Worm (Caenorhabditis elegans) whole organism, L4 larva: ENCODE data around the gene Y41C4A.32.
A peak's percentile ranks its signal among the peaks of the same experiment; 100 is the strongest.

Experiments
- D1046.2 ChIP-seq: fragments of 200-800 bp; sonication (Bioruptor generic); IDR thresholded peaks from 2 replicates; pipeline ENCODE4 v1.3.6; 2022; ENCODE audit warnings: missing genetic modification characterization, missing compliant biosample characterization
- F26F4.8 ChIP-seq: fragments of 200-800 bp; sonication (Bioruptor generic); conservative IDR thresholded peaks from 2 replicates; pipeline ENCODE4 v1.3.6; 2022; ENCODE audit warnings: missing genetic modification characterization, missing compliant biosample characterization
- F37D6.2 ChIP-seq: sonication (generic microtip); optimal IDR thresholded peaks from 2 replicates; lab custom pipeline; 2016; ENCODE audit warnings: mild to moderate bottlenecking, missing genetic modification characterization, missing compliant biosample characterization
- R02D3.7 ChIP-seq: fragments of 150-350 bp; sonication (generic microtip); optimal IDR thresholded peaks from 3 replicates; lab custom pipeline; 2014; ENCODE audit warnings: missing biosample characterization, missing genetic modification characterization
- Y75B8A.6 ChIP-seq: fragments of 200-800 bp; sonication (Bioruptor generic); IDR thresholded peaks from 2 replicates; pipeline ENCODE4 v1.3.6; 2022; ENCODE audit warnings: missing genetic modification reagents, missing genetic modification characterization, missing compliant biosample characterization
- ZK337.2 ChIP-seq: fragments of 200-800 bp; sonication (Bioruptor generic); IDR thresholded peaks from 2 replicates; pipeline ENCODE4 v1.3.6; 2022; ENCODE audit warnings: missing genetic modification reagents, missing genetic modification characterization, missing compliant biosample characterization
- aha-1 ChIP-seq: fragments of 150-350 bp; peaks from one replicate; lab custom pipeline; 2014; ENCODE audit warnings: missing biosample characterization, missing genetic modification characterization
- ama-1 ChIP-seq: fragments of 150-350 bp; optimal IDR thresholded peaks from 2 replicates; lab custom pipeline; 2014; ENCODE audit warnings: inconsistent platforms, mixed read lengths
- arid-1 ChIP-seq: fragments of 200-800 bp; sonication (Bioruptor generic); conservative IDR thresholded peaks from 2 replicates; pipeline ENCODE4 v1.3.6; 2022; ENCODE audit warnings: missing genetic modification reagents, missing genetic modification characterization, missing compliant biosample characterization
- ceh-20 ChIP-seq: fragments of 200-800 bp; sonication (Bioruptor generic); IDR thresholded peaks from 2 replicates; pipeline ENCODE4 v1.3.6; 2022; ENCODE audit warnings: missing genetic modification reagents, missing genetic modification characterization, missing compliant biosample characterization
- ceh-28 ChIP-seq: fragments of 150-350 bp; optimal IDR thresholded peaks from 2 replicates; lab custom pipeline; 2014; ENCODE audit warnings: missing biosample characterization, missing genetic modification reagents, missing genetic modification characterization
- ceh-82 ChIP-seq: sonication (generic microtip); optimal IDR thresholded peaks from 2 replicates; lab custom pipeline; 2017; ENCODE audit warnings: missing biosample characterization, missing genetic modification characterization
- ctbp-1 ChIP-seq: fragments of 200-800 bp; sonication (Bioruptor generic); IDR thresholded peaks from 2 replicates; pipeline ENCODE4 v1.3.6; 2022; ENCODE audit warnings: missing genetic modification reagents, missing genetic modification characterization, missing compliant biosample characterization
- daf-19 ChIP-seq: fragments of 200-800 bp; sonication (Bioruptor generic); conservative IDR thresholded peaks from 2 replicates; pipeline ENCODE4 v1.3.6; 2022; ENCODE audit warnings: missing genetic modification characterization, missing compliant biosample characterization
- dve-1 ChIP-seq: sonication (generic microtip); optimal IDR thresholded peaks from 2 replicates; lab custom pipeline; 2017; ENCODE audit warnings: antibody characterized with exemption, mild to moderate bottlenecking, missing genetic modification characterization, missing compliant biosample characterization; ENCODE audit not compliant: insufficient read depth
- egl-43 ChIP-seq: fragments of 200-800 bp; sonication (Bioruptor generic); IDR thresholded peaks from 2 replicates; pipeline ENCODE4 v1.3.6; 2022; ENCODE audit warnings: missing genetic modification reagents, missing genetic modification characterization, missing compliant biosample characterization
- fkh-10 ChIP-seq: fragments of 150-350 bp; optimal IDR thresholded peaks from 2 replicates; lab custom pipeline; 2014; ENCODE audit warnings: missing biosample characterization, missing genetic modification reagents, missing genetic modification characterization
- hif-1 ChIP-seq, 2 experiments: sonication (generic microtip); optimal IDR thresholded peaks; 2 replicates each; lab custom pipeline; 2016 to 2017; ENCODE audit warnings: missing compliant biosample characterization in 2 of 2, missing genetic modification characterization in 2 of 2, missing genetic modification reagents in 2 of 2, missing genotype in 2 of 2, mild to moderate bottlenecking in 1 of 2
- hlh-11 ChIP-seq: fragments of 200-800 bp; sonication (Bioruptor generic); optimal IDR thresholded peaks from 2 replicates; lab custom pipeline; 2018; ENCODE audit warnings: mild to moderate bottlenecking, missing genetic modification characterization, missing compliant biosample characterization
- hlh-30 ChIP-seq: sonication (generic microtip); optimal IDR thresholded peaks from 2 replicates; lab custom pipeline; 2017; ENCODE audit warnings: antibody characterized with exemption, mild to moderate bottlenecking, missing genetic modification characterization, missing compliant biosample characterization; ENCODE audit not compliant: insufficient read depth
- hmg-1.1 ChIP-seq: fragments of 200-800 bp; sonication (Bioruptor generic); IDR thresholded peaks from 2 replicates; pipeline ENCODE4 v1.3.6; 2022; ENCODE audit warnings: missing genetic modification reagents, missing genetic modification characterization, missing compliant biosample characterization
- lin-29 ChIP-seq: fragments of 200-800 bp; sonication (Bioruptor generic); IDR thresholded peaks from 2 replicates; pipeline ENCODE4 v1.3.6; 2022; ENCODE audit warnings: missing genetic modification reagents, missing genetic modification characterization, missing compliant biosample characterization
- lin-38 ChIP-seq: fragments of 200-800 bp; sonication (Bioruptor generic); IDR thresholded peaks from 2 replicates; pipeline ENCODE4 v1.3.6; 2022; ENCODE audit warnings: missing genetic modification reagents, missing genetic modification characterization, missing compliant biosample characterization
- lin-39 ChIP-seq: fragments of 150-350 bp; optimal IDR thresholded peaks from 2 replicates; lab custom pipeline; 2014; ENCODE audit warnings: missing biosample characterization, missing genetic modification reagents, missing genetic modification characterization
- lsy-2 ChIP-seq, 2 experiments: fragments of 150-350 bp in 1 of 2; sonication (generic microtip) in 1 of 2; optimal IDR thresholded peaks; 2 replicates each; lab custom pipeline; 2014 to 2017; ENCODE audit warnings: missing biosample characterization in 2 of 2, missing genetic modification characterization in 2 of 2
- mdt-29 ChIP-seq: fragments of 200-800 bp; sonication (Bioruptor generic); IDR thresholded peaks from 2 replicates; pipeline ENCODE4 v1.3.6; 2022; ENCODE audit warnings: missing genetic modification reagents, missing genetic modification characterization, missing compliant biosample characterization
- mep-1 ChIP-seq: fragments of 150-350 bp; sonication (generic microtip); optimal IDR thresholded peaks from 3 replicates; lab custom pipeline; 2014; ENCODE audit warnings: missing biosample characterization, missing genetic modification characterization
- nhr-102 ChIP-seq: sonication (generic microtip); optimal IDR thresholded peaks from 2 replicates; lab custom pipeline; 2016; ENCODE audit warnings: mild to moderate bottlenecking, missing genetic modification characterization, moderate library complexity, missing compliant biosample characterization
- nhr-111 ChIP-seq: fragments of 200-800 bp; sonication (Bioruptor generic); optimal IDR thresholded peaks from 2 replicates; lab custom pipeline; 2018; ENCODE audit warnings: mild to moderate bottlenecking, missing genetic modification characterization, missing compliant biosample characterization
- nhr-237 ChIP-seq: sonication (generic microtip); optimal IDR thresholded peaks from 2 replicates; lab custom pipeline; 2017; ENCODE audit warnings: missing biosample characterization, missing genetic modification characterization
- nhr-28 ChIP-seq: fragments of 150-350 bp; optimal IDR thresholded peaks from 2 replicates; lab custom pipeline; 2014; ENCODE audit warnings: missing biosample characterization, missing genetic modification characterization
- nhr-42 ChIP-seq: fragments of 200-800 bp; sonication (Bioruptor generic); IDR thresholded peaks from 2 replicates; pipeline ENCODE4 v1.3.6; 2022; ENCODE audit warnings: missing genetic modification characterization, missing compliant biosample characterization
- php-3 ChIP-seq: fragments of 200-800 bp; sonication (Bioruptor generic); IDR thresholded peaks from 2 replicates; pipeline ENCODE4 v1.3.6; 2022; ENCODE audit warnings: missing genetic modification reagents, missing genetic modification characterization, missing compliant biosample characterization
- set-16 ChIP-seq: fragments of 200-800 bp; sonication (Bioruptor generic); IDR thresholded peaks from 2 replicates; pipeline ENCODE4 v1.3.6; 2022; ENCODE audit warnings: missing genetic modification reagents, missing genetic modification characterization, missing compliant biosample characterization
- skn-1 ChIP-seq: fragments of 150-350 bp; optimal IDR thresholded peaks from 2 replicates; lab custom pipeline; 2014; ENCODE audit warnings: missing biosample characterization, missing genetic modification characterization
- snpc-1.2 ChIP-seq: fragments of 200-800 bp; sonication (Bioruptor generic); IDR thresholded peaks from 2 replicates; pipeline ENCODE4 v1.3.6; 2022; ENCODE audit warnings: missing genetic modification reagents, missing genetic modification characterization, missing compliant biosample characterization
- unc-62 ChIP-seq, 3 experiments: fragments of 150-350 bp in 1 of 3; sonication (generic microtip); optimal IDR thresholded peaks in 2 of 3; peaks in 1 of 3; 1 replicate in 1 of 3; 2 replicates in 2 of 3; lab custom pipeline; 2014 to 2017; ENCODE audit warnings: missing biosample characterization in 3 of 3, missing genetic modification characterization in 3 of 3, missing genetic modification reagents in 3 of 3, missing genotype in 1 of 3
- vab-7 ChIP-seq: fragments of 200-800 bp; sonication (Bioruptor generic); IDR thresholded peaks from 2 replicates; pipeline ENCODE4 v1.3.6; 2022; ENCODE audit warnings: missing genetic modification reagents, missing genetic modification characterization, missing compliant biosample characterization
- zfp-3 ChIP-seq: fragments of 200-800 bp; sonication (Bioruptor generic); conservative IDR thresholded peaks from 2 replicates; pipeline ENCODE4 v1.3.6; 2022; ENCODE audit warnings: missing genetic modification reagents, missing genetic modification characterization, missing compliant biosample characterization
- ztf-11 ChIP-seq: fragments of 150-350 bp; optimal IDR thresholded peaks from 2 replicates; lab custom pipeline; 2014; ENCODE audit warnings: missing biosample characterization, missing genetic modification characterization

Gene Y41C4A.32

ce11 chrIII:11721405-11721804, at the start of gene Y41C4A.32:
Gene Y41C4A.32 (plus strand): TSS chrIII:11721706.
- TF ChIP-seq nhr-111 (GFP tag; lab: Kevin White, UChicago) (no peak), lin-38 (GFP tag; lab: Robert Waterston, UW) (peak; percentile 29), hlh-30 (peak; percentile 43), nhr-28 (tag; lab: Kevin White, UChicago) (peak; percentile 9), hmg-1.1 (0 out of 2 replicates have a peak, but pooled peaks have one; percentile 19), hlh-11 (tag; lab: Kevin White, UChicago) (peak; percentile 7)

DNA sequence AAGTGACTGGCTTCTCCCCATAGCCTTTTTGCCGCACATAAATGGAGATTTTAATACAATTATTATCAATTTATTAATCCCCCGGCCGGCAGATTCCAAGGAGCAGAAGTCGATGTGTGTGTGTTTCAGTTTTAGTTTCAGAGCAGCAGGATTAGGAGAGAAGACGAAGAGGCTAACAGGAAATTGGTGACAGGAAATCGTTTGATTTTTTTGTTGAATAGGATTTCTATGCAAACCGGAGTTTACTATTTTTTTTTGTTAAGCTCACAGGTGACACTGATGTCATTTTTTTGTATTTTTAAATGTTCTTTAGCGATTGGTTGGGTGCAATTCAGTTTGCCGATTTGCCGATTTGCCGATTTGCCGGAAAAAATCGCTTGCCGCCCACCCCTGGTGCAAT, 41.0 kb upstream of the Y41C4A.32 start:
- TF ChIP-seq mdt-29 (GFP tag; lab: Robert Waterston, UW): no peak
- TF ChIP-seq ctbp-1 (GFP tag; lab: Robert Waterston, UW): no peak
- no peak for TF ChIP-seq Y75B8A.6 (GFP tag; lab: Robert Waterston, UW)
- peak; percentile 95 for TF ChIP-seq aha-1 (tag; lab: Kevin White, UChicago)

ce11 chrIII:11681461-11682014, 40.0 kb upstream of the Y41C4A.32 start:
- TF ChIP-seq D1046.2 (GFP tag; lab: Robert Waterston, UW) (no peak), F26F4.8 (GFP tag; lab: Robert Waterston, UW) (no peak), daf-19 (GFP tag; lab: Robert Waterston, UW) (no peak), lin-29 (GFP tag; lab: Robert Waterston, UW) (no peak), ceh-20 (no peak), hlh-11 (tag; lab: Kevin White, UChicago) (no peak), nhr-102 (tag; lab: Kevin White, UChicago) (no peak), dve-1 (no peak), ZK337.2 (GFP tag; lab: Robert Waterston, UW) (peak; percentile 67; the same call in 1 of the 2 replicates), F37D6.2 (no peak), nhr-28 (tag; lab: Kevin White, UChicago) (no peak), ama-1 (lab: Kevin White, UChicago) (no peak), set-16 (peak; percentile 37), vab-7 (GFP tag; lab: Robert Waterston, UW) (no peak), lin-39 (tag; lab: Kevin White, UChicago) (no peak), egl-43 (peak; percentile 68; the same call in 1 of the 2 replicates), nhr-42 (GFP tag; lab: Robert Waterston, UW) (no peak), nhr-237 (no peak), snpc-1.2 (GFP tag; lab: Robert Waterston, UW) (no peak), zfp-3 (GFP tag; lab: Robert Waterston, UW) (no peak), lsy-2 (tag; optimal IDR thresholded peaks at IDR 0.05; lab: Kevin White, UChicago) (no peak)

- TF ChIP-seq unc-62 (GFP tag; optimal IDR thresholded peaks at IDR 0.05 in 1 of 2; lab: Kevin White, UChicago) (peak in 1 of 2 experiments; percentile 5), unc-62 (tag; optimal IDR thresholded peaks at IDR 0.05; lab: Kevin White, UChicago) (no peak), php-3 (GFP tag; lab: Robert Waterston, UW) (no peak), skn-1 (tag; lab: Kevin White, UChicago) (no peak), set-16 (peak; percentile 88), lin-38 (GFP tag; lab: Robert Waterston, UW) (no peak), ceh-82 (no peak), egl-43 (peak; percentile 32; the same call in 1 of the 2 replicates)
These were observed 38.5 kb upstream of the Y41C4A.32 start for ce11 chrIII:11683038-11683437.

- no peak for TF ChIP-seq R02D3.7 (tag; lab: Kevin White, UChicago)
- 0 out of 2 replicates have a peak, but pooled peaks have one; percentile 11 for TF ChIP-seq set-16
- TF ChIP-seq egl-43: peak; percentile 76
- TF ChIP-seq ztf-11 (tag; lab: Kevin White, UChicago): no peak
- TF ChIP-seq mep-1 (tag; lab: Kevin White, UChicago): no peak
- no peak for TF ChIP-seq hif-1 (tag; optimal IDR thresholded peaks at IDR 0.05; lab: Kevin White, UChicago)
- TF ChIP-seq arid-1 (GFP tag; lab: Robert Waterston, UW): no peak
- no peak for TF ChIP-seq mdt-29 (GFP tag; lab: Robert Waterston, UW)
- TF ChIP-seq D1046.2 (GFP tag; lab: Robert Waterston, UW): 0 out of 2 replicates have a peak, but pooled peaks have one; percentile 16
- no peak for TF ChIP-seq ceh-28
- peak in 1 of 2 experiments; percentile 21 for TF ChIP-seq unc-62 (GFP tag; optimal IDR thresholded peaks at IDR 0.05 in 1 of 2; lab: Kevin White, UChicago)
- no peak for TF ChIP-seq unc-62 (tag; optimal IDR thresholded peaks at IDR 0.05; lab: Kevin White, UChicago)
- TF ChIP-seq fkh-10: no peak
- TF ChIP-seq snpc-1.2 (GFP tag; lab: Robert Waterston, UW): no peak
These were observed 37.7 kb upstream of the Y41C4A.32 start for ce11 chrIII:11683790-11684189.
